Worm (Caenorhabditis elegans) whole organism, early embryonic: ENCODE data around the gene F40G9.8.

Experiments used
- B0310.2 ChIP-seq: sonication (generic microtip); optimal IDR thresholded peaks from 2 replicates; lab custom pipeline; 2016; ENCODE audit warnings: mild to moderate bottlenecking, missing genetic modification characterization, missing compliant biosample characterization
- ama-1 ChIP-seq: fragments of 150-350 bp; optimal IDR thresholded peaks from 2 replicates; lab custom pipeline; 2014
- sea-1 ChIP-seq: fragments of 200-800 bp; sonication (Bioruptor generic); conservative IDR thresholded peaks from 2 replicates; pipeline ENCODE4 v1.3.6; 2022; ENCODE audit warnings: missing genetic modification characterization, missing compliant biosample characterization

ce11 chrIII:143121-143520 lies 21.6 kb downstream of the F40G9.8 start, which contains the start of gene fbxb-82:
- no peak for TF ChIP-seq B0310.2
- no peak for TF ChIP-seq ama-1 (lab: Kevin White, UChicago)
- TF ChIP-seq sea-1 (GFP tag; lab: Robert Waterston, UW) = no peak
